Worm (Caenorhabditis elegans) whole organism, L3 larva: ENCODE results near the gene oga-1.

Source experiments
- ama-1 ChIP-seq: fragments of 150-350 bp; optimal IDR thresholded peaks from 2 replicates; lab custom pipeline; 2018
- ceh-82 ChIP-seq: fragments of 150-350 bp; optimal IDR thresholded peaks from 2 replicates; lab custom pipeline; 2014; ENCODE audit warnings: missing biosample characterization, missing genetic modification characterization
- nhr-28 ChIP-seq: fragments of 150-350 bp; optimal IDR thresholded peaks from 2 replicates; lab custom pipeline; 2014; ENCODE audit warnings: missing biosample characterization, missing genetic modification characterization

DNA sequence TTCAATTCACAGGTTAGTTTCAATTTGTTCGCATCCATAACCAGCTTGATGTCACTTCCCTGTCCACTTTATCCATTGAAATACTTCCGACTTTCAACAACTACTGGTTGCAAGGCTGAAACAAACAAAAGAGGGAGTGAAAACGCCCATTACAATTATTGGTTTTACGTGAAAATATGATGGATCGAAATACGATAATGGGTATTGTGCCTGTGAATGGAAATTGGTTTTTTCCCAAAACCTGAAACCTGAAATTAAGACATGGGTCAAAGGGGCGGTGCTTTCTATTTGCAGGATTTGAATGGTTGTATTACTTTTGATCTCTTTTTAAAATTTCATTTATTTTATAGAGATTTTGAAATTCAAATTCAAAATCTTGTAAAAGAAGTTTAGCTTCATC, 48.4 kb downstream of the oga-1 start, which contains the start of gene B0416.2:
- no peak for TF ChIP-seq ama-1 (lab: Kevin White, UChicago)
- no peak for TF ChIP-seq ceh-82
- TF ChIP-seq nhr-28 (tag; lab: Kevin White, UChicago), result no peak
